Fruit fly (Drosophila melanogaster) whole organism, pupa: ENCODE results near the gene CG6592.

Experiments used
- CG10348 ChIP-seq: fragments of 200-800 bp; sonication (Bioruptor generic); IDR thresholded peaks from 2 replicates; pipeline ENCODE4 v1.3.6; 2022; ENCODE audit warnings: missing biosample characterization, missing genetic modification characterization
- CG12605 ChIP-seq: fragments of 200-800 bp; sonication (Bioruptor generic); IDR thresholded peaks from 2 replicates; pipeline ENCODE4 v1.3.6; 2022; ENCODE audit warnings: missing biosample characterization, missing genetic modification characterization
- CG13204 ChIP-seq: fragments of 200-800 bp; sonication (Bioruptor generic); optimal IDR thresholded peaks from 2 replicates; lab custom pipeline; 2018; ENCODE audit warnings: missing biosample characterization, mild to moderate bottlenecking, missing genetic modification characterization, moderate library complexity
- CG14655 ChIP-seq: fragments of 200-800 bp; sonication (Bioruptor generic); optimal IDR thresholded peaks from 3 replicates; lab custom pipeline; 2017; ENCODE audit warnings: mild to moderate bottlenecking, missing biosample characterization, missing genetic modification reagents, missing genetic modification characterization
- CG15710 ChIP-seq: fragments of 200-800 bp; sonication (Bioruptor generic); optimal IDR thresholded peaks from 2 replicates; lab custom pipeline; 2018; ENCODE audit warnings: missing biosample characterization, mild to moderate bottlenecking, missing genetic modification characterization, moderate library complexity
- CG17806 ChIP-seq: fragments of 200-800 bp; sonication (Bioruptor generic); optimal IDR thresholded peaks from 2 replicates; lab custom pipeline; 2018; ENCODE audit warnings: missing biosample characterization, mild to moderate bottlenecking, missing genetic modification characterization, moderate library complexity
- CG32121 ChIP-seq: fragments of 200-800 bp; sonication (Bioruptor generic); IDR thresholded peaks from 2 replicates; pipeline ENCODE4 v1.3.6; 2022; ENCODE audit warnings: missing biosample characterization, missing genetic modification characterization
- CG34367 ChIP-seq: fragments of 200-800 bp; sonication (Bioruptor generic); optimal IDR thresholded peaks from 2 replicates; lab custom pipeline; 2018; ENCODE audit warnings: missing biosample characterization, mild to moderate bottlenecking, missing genetic modification characterization
- CG4496 ChIP-seq: fragments of 200-800 bp; sonication (Bioruptor generic); IDR thresholded peaks from 3 replicates; pipeline ENCODE4 v1.3.6; 2022; ENCODE audit warnings: missing biosample characterization, missing genetic modification characterization
- CG8159 ChIP-seq: fragments of 200-800 bp; sonication (Bioruptor generic); optimal IDR thresholded peaks from 3 replicates; lab custom pipeline; 2018; ENCODE audit warnings: missing biosample characterization, mild to moderate bottlenecking, missing genetic modification characterization, moderate library complexity
- CG8301 ChIP-seq: fragments of 200-800 bp; sonication (Bioruptor generic); optimal IDR thresholded peaks from 2 replicates; lab custom pipeline; 2018; ENCODE audit warnings: missing biosample characterization, mild to moderate bottlenecking, missing genetic modification characterization
- CG9948 ChIP-seq: fragments of 200-800 bp; sonication (Bioruptor generic); optimal IDR thresholded peaks from 2 replicates; lab custom pipeline; 2018; ENCODE audit warnings: missing biosample characterization, mild to moderate bottlenecking, missing genetic modification characterization, moderate library complexity
- D1 ChIP-seq: fragments of 200-800 bp; sonication (Bioruptor generic); optimal IDR thresholded peaks from 2 replicates; lab custom pipeline; 2018; ENCODE audit warnings: missing biosample characterization, mild to moderate bottlenecking, missing genetic modification characterization, moderate library complexity
- EcR ChIP-seq: fragments of 200-800 bp; sonication (Bioruptor generic); optimal IDR thresholded peaks from 3 replicates; lab custom pipeline; 2019; ENCODE audit warnings: missing biosample characterization, missing genetic modification characterization, mild to moderate bottlenecking, moderate library complexity, missing genetic modification reagents
- Ets98B ChIP-seq: fragments of 200-800 bp; sonication (Bioruptor generic); IDR thresholded peaks from 2 replicates; pipeline ENCODE4 v1.3.6; 2022; ENCODE audit warnings: missing biosample characterization, missing genetic modification characterization
- Pif1A ChIP-seq: fragments of 200-800 bp; sonication (Bioruptor generic); optimal IDR thresholded peaks from 3 replicates; lab custom pipeline; 2016; ENCODE audit warnings: missing biosample characterization, missing genetic modification characterization
- Pif1B ChIP-seq: fragments of 200-800 bp; sonication (Bioruptor generic); optimal IDR thresholded peaks from 3 replicates; lab custom pipeline; 2016; ENCODE audit warnings: missing biosample characterization, missing genetic modification characterization
- Snoo ChIP-seq: fragments of 200-800 bp; sonication (Bioruptor generic); optimal IDR thresholded peaks from 3 replicates; lab custom pipeline; 2017; ENCODE audit warnings: missing biosample characterization, mild to moderate bottlenecking, missing genetic modification characterization, inconsistent platforms
- fd96Ca ChIP-seq: fragments of 200-800 bp; sonication (Bioruptor generic); IDR thresholded peaks from 3 replicates; pipeline ENCODE4 v1.3.6; 2022; ENCODE audit warnings: missing biosample characterization, missing genetic modification characterization
- gl ChIP-seq: fragments of 200-800 bp; sonication (Bioruptor generic); optimal IDR thresholded peaks from 2 replicates; lab custom pipeline; 2018; ENCODE audit warnings: missing biosample characterization, mild to moderate bottlenecking, missing genetic modification characterization
- rn ChIP-seq: fragments of 200-800 bp; sonication (Bioruptor generic); IDR thresholded peaks from 2 replicates; pipeline ENCODE4 v1.3.6; 2022; ENCODE audit warnings: missing biosample characterization, missing genetic modification characterization

CG6592 gene

dm6 chr3L:6085157-6085556, 25.7 kb downstream of the CG6592 start:
- TF ChIP-seq fd96Ca (GFP tag; lab: Robert Waterston, UW) (no peak), Ets98B (GFP tag; lab: Robert Waterston, UW) (no peak), CG14655 (GFP tag; lab: Kevin White, UChicago) (peak; percentile 40), CG4496 (GFP tag; lab: Robert Waterston, UW) (no peak), CG32121 (GFP tag; lab: Robert Waterston, UW) (no peak), D1 (tag; lab: Kevin White, UChicago) (peak; percentile 34), Pif1A (peak; percentile 57), CG10348 (GFP tag; lab: Robert Waterston, UW) (no peak), rn (no peak), CG8301 (no peak), CG15710 (peak; percentile 70), CG17806 (peak; percentile 31), EcR (GFP tag; lab: Kevin White, UChicago) (no peak), CG12605 (GFP tag; lab: Robert Waterston, UW) (no peak), gl (tag; lab: Kevin White, UChicago) (no peak), CG13204 (GFP tag; lab: Kevin White, UChicago) (peak; percentile 14), CG8159 (tag; lab: Kevin White, UChicago) (peak; percentile 67), Pif1B (peak; percentile 74), Snoo (tag; lab: Kevin White, UChicago) (no peak), CG34367 (tag; lab: Kevin White, UChicago) (peak; percentile 61), CG9948 (tag; lab: Kevin White, UChicago) (peak; percentile 55)

- TF ChIP-seq CG12605 (GFP tag; lab: Robert Waterston, UW) = 0 out of 2 replicates have a peak, but pooled peaks have one; percentile 24
- TF ChIP-seq gl (tag; lab: Kevin White, UChicago) = no peak
- 0 out of 2 replicates have a peak, but pooled peaks have one; percentile 26 for TF ChIP-seq CG10348 (GFP tag; lab: Robert Waterston, UW)
- TF ChIP-seq Ets98B (GFP tag; lab: Robert Waterston, UW) = 0 out of 2 replicates have a peak, but pooled peaks have one; percentile 8
- TF ChIP-seq CG32121 (GFP tag; lab: Robert Waterston, UW) = no peak
- TF ChIP-seq CG17806 = no peak
- TF ChIP-seq Pif1A = no peak
- TF ChIP-seq CG4496 (GFP tag; lab: Robert Waterston, UW) = peak; percentile 44; the same call in 1 of the 3 replicates
Measured at dm6 chr3L:6085988-6086387, 26.5 kb downstream of the CG6592 start.

dm6 chr3L:6093213-6093612, 33.8 kb downstream of the CG6592 start, which contains the start of gene CG10469:
Gene CG10469, minus strand, starts transcription at chr3L:6093313.
- TF ChIP-seq Snoo (tag; lab: Kevin White, UChicago) (no peak), CG9948 (tag; lab: Kevin White, UChicago) (no peak), CG4496 (GFP tag; lab: Robert Waterston, UW) (no peak), CG17806 (no peak), CG13204 (GFP tag; lab: Kevin White, UChicago) (no peak), Ets98B (GFP tag; lab: Robert Waterston, UW) (no peak), CG15710 (no peak), CG12605 (GFP tag; lab: Robert Waterston, UW) (no peak), Pif1A (no peak), CG34367 (tag; lab: Kevin White, UChicago) (no peak), CG32121 (GFP tag; lab: Robert Waterston, UW) (no peak), fd96Ca (GFP tag; lab: Robert Waterston, UW) (no peak), CG8301 (no peak), D1 (tag; lab: Kevin White, UChicago) (no peak), gl (tag; lab: Kevin White, UChicago) (no peak), EcR (GFP tag; lab: Kevin White, UChicago) (no peak)

- TF ChIP-seq Snoo (tag; lab: Kevin White, UChicago) (peak; percentile 86), CG8159 (tag; lab: Kevin White, UChicago) (peak; percentile 91), rn (peak; percentile 95), EcR (GFP tag; lab: Kevin White, UChicago) (no peak), CG17806 (peak; percentile 94), Ets98B (GFP tag; lab: Robert Waterston, UW) (peak; percentile 88), CG12605 (GFP tag; lab: Robert Waterston, UW) (peak; percentile 81), CG10348 (GFP tag; lab: Robert Waterston, UW) (peak; percentile 87), gl (tag; lab: Kevin White, UChicago) (peak; percentile 37), Pif1A (peak; percentile 74), CG14655 (GFP tag; lab: Kevin White, UChicago) (peak; percentile 88), CG8301 (peak; percentile 82), D1 (tag; lab: Kevin White, UChicago) (peak; percentile 78), CG34367 (tag; lab: Kevin White, UChicago) (peak; percentile 85), Pif1B (peak; percentile 72), CG4496 (GFP tag; lab: Robert Waterston, UW) (peak; percentile 96), fd96Ca (GFP tag; lab: Robert Waterston, UW) (peak; percentile 87), CG32121 (GFP tag; lab: Robert Waterston, UW) (peak; percentile 86), CG15710 (peak; percentile 88), CG9948 (tag; lab: Kevin White, UChicago) (peak; percentile 94), CG13204 (GFP tag; lab: Kevin White, UChicago) (no peak)
Measured at dm6 chr3L:6094697-6095096, 35.2 kb downstream of the CG6592 start, which contains the start of the genes CG10467 and loj. Gene CG10467, minus strand, starts transcription at chr3L:6094747. Gene loj, plus strand, starts transcription at chr3L:6094987.

- TF ChIP-seq CG10348 (GFP tag; lab: Robert Waterston, UW) (no peak), CG32121 (GFP tag; lab: Robert Waterston, UW) (no peak), Snoo (tag; lab: Kevin White, UChicago) (no peak), fd96Ca (GFP tag; lab: Robert Waterston, UW) (no peak), CG9948 (tag; lab: Kevin White, UChicago) (no peak), Pif1B (no peak), CG12605 (GFP tag; lab: Robert Waterston, UW) (no peak), Ets98B (GFP tag; lab: Robert Waterston, UW) (no peak), CG4496 (GFP tag; lab: Robert Waterston, UW) (no peak)
Measured at dm6 chr3L:6097270-6097669, 37.8 kb downstream of the CG6592 start, which contains the start of gene Ets65A. Gene Ets65A, plus strand, starts transcription at chr3L:6097617.
